Worm (Caenorhabditis elegans) whole organism, mixed stage, embryonic: ENCODE results near the gene cat-1.
A peak's percentile ranks its signal among the peaks of the same experiment; 100 is the strongest.

Source experiments
- bed-3 ChIP-seq: fragments of 200-800 bp; sonication (Bioruptor generic); optimal IDR thresholded peaks from 3 replicates; lab custom pipeline; 2018; ENCODE audit warnings: mild to moderate bottlenecking, missing genetic modification characterization, moderate library complexity, missing compliant biosample characterization
- ceh-39 ChIP-seq: fragments of 150-350 bp; optimal IDR thresholded peaks from 2 replicates; lab custom pipeline; 2014; ENCODE audit warnings: missing biosample characterization, missing genetic modification characterization
- ceh-43 ChIP-seq: fragments of 200-800 bp; sonication (Bioruptor generic); optimal IDR thresholded peaks from 2 replicates; lab custom pipeline; 2018; ENCODE audit warnings: mild to moderate bottlenecking, missing genetic modification characterization, moderate library complexity, missing compliant biosample characterization
- ceh-83 ChIP-seq: fragments of 200-800 bp; sonication (Bioruptor generic); optimal IDR thresholded peaks from 2 replicates; lab custom pipeline; 2018; ENCODE audit warnings: mild to moderate bottlenecking, missing genetic modification characterization, missing compliant biosample characterization
- ces-1 ChIP-seq: fragments of 150-350 bp; optimal IDR thresholded peaks from 2 replicates; lab custom pipeline; 2014; ENCODE audit warnings: missing biosample characterization, missing genetic modification reagents, missing genetic modification characterization
- cnd-1 ChIP-seq: fragments of 200-800 bp; sonication (Bioruptor generic); optimal IDR thresholded peaks from 2 replicates; lab custom pipeline; 2018; ENCODE audit warnings: mild to moderate bottlenecking, missing genetic modification characterization, missing compliant biosample characterization
- elt-1 ChIP-seq: sonication (generic microtip); optimal IDR thresholded peaks from 2 replicates; lab custom pipeline; 2017; ENCODE audit warnings: missing genetic modification characterization, mild to moderate bottlenecking, missing compliant biosample characterization, antibody characterized with exemption, moderate library complexity, borderline replicate concordance; ENCODE audit not compliant: insufficient read depth
- elt-3 ChIP-seq: fragments of 150-350 bp; optimal IDR thresholded peaks from 2 replicates; lab custom pipeline; 2014; ENCODE audit warnings: missing biosample characterization, missing genetic modification characterization
- ham-2 ChIP-seq: fragments of 200-800 bp; sonication (Bioruptor generic); optimal IDR thresholded peaks from 2 replicates; lab custom pipeline; 2018; ENCODE audit warnings: mild to moderate bottlenecking, missing genetic modification characterization, missing compliant biosample characterization
- hlh-1 ChIP-seq: fragments of 150-350 bp; optimal IDR thresholded peaks from 2 replicates; lab custom pipeline; 2014; ENCODE audit warnings: missing biosample characterization, missing genetic modification reagents, missing genetic modification characterization
- lin-13 ChIP-seq: fragments of 150-350 bp; optimal IDR thresholded peaks from 2 replicates; lab custom pipeline; 2014; ENCODE audit warnings: missing biosample characterization, missing genetic modification characterization
- lin-32 ChIP-seq: fragments of 200-800 bp; sonication (Bioruptor generic); optimal IDR thresholded peaks from 2 replicates; lab custom pipeline; 2018; ENCODE audit warnings: mild to moderate bottlenecking, missing genetic modification characterization, missing compliant biosample characterization
- lsy-2 ChIP-seq: fragments of 150-350 bp; optimal IDR thresholded peaks from 2 replicates; lab custom pipeline; 2014; ENCODE audit warnings: missing biosample characterization, missing genetic modification characterization
- mab-5 ChIP-seq: fragments of 150-350 bp; optimal IDR thresholded peaks from 2 replicates; lab custom pipeline; 2014; ENCODE audit warnings: missing biosample characterization, missing genetic modification characterization
- mls-2 ChIP-seq: sonication (generic microtip); optimal IDR thresholded peaks from 2 replicates; lab custom pipeline; 2016; ENCODE audit warnings: mild to moderate bottlenecking, missing genetic modification characterization, moderate library complexity, missing compliant biosample characterization
- nhr-12 ChIP-seq: fragments of 150-350 bp; optimal IDR thresholded peaks from 2 replicates; lab custom pipeline; 2014; ENCODE audit warnings: missing biosample characterization, missing genetic modification characterization
- nhr-2 ChIP-seq: fragments of 150-350 bp; optimal IDR thresholded peaks from 2 replicates; lab custom pipeline; 2014; ENCODE audit warnings: missing biosample characterization, missing genetic modification characterization
- nhr-237 ChIP-seq: fragments of 150-350 bp; optimal IDR thresholded peaks from 2 replicates; lab custom pipeline; 2014; ENCODE audit warnings: missing biosample characterization, missing genetic modification characterization
- nhr-76 ChIP-seq: sonication (generic microtip); optimal IDR thresholded peaks from 2 replicates; lab custom pipeline; 2017; ENCODE audit warnings: missing biosample characterization, missing genetic modification characterization
- pha-4 ChIP-seq: fragments of 150-350 bp; optimal IDR thresholded peaks from 2 replicates; lab custom pipeline; 2018; ENCODE audit warnings: missing biosample characterization, missing genetic modification reagents, missing genetic modification characterization
- sem-2 ChIP-seq: fragments of 200-800 bp; sonication (Bioruptor generic); optimal IDR thresholded peaks from 2 replicates; lab custom pipeline; 2018; ENCODE audit warnings: mild to moderate bottlenecking, missing genetic modification characterization, missing compliant biosample characterization
- snpc-4 ChIP-seq: fragments of 150-350 bp; optimal IDR thresholded peaks from 2 replicates; lab custom pipeline; 2014; ENCODE audit warnings: missing biosample characterization, missing genetic modification characterization
- sptf-1 ChIP-seq: sonication (generic microtip); optimal IDR thresholded peaks from 2 replicates; lab custom pipeline; 2017; ENCODE audit warnings: mild to moderate bottlenecking, missing genetic modification characterization, moderate library complexity, missing compliant biosample characterization
- unc-120 ChIP-seq: sonication (generic microtip); optimal IDR thresholded peaks from 2 replicates; lab custom pipeline; 2017; ENCODE audit warnings: missing genetic modification characterization, missing compliant biosample characterization; ENCODE audit not compliant: poor library complexity, severe bottlenecking
- unc-39 ChIP-seq: fragments of 150-350 bp; optimal IDR thresholded peaks from 2 replicates; lab custom pipeline; 2014; ENCODE audit warnings: missing biosample characterization, missing genetic modification characterization
- unc-62 ChIP-seq: fragments of 150-350 bp; optimal IDR thresholded peaks from 2 replicates; lab custom pipeline; 2014; ENCODE audit warnings: missing biosample characterization, missing genetic modification reagents, missing genetic modification characterization
- ztf-11 ChIP-seq: fragments of 150-350 bp; optimal IDR thresholded peaks from 2 replicates; lab custom pipeline; 2014; ENCODE audit warnings: missing biosample characterization, missing genetic modification characterization

The cat-1 gene

ce11 chrX:5724544-5724943, 14.0 kb upstream of the cat-1 start:
- TF ChIP-seq elt-1 (tag; lab: Kevin White, UChicago), result no peak
- no peak for TF ChIP-seq lin-32
- peak; percentile 91 for TF ChIP-seq ces-1
- no peak for TF ChIP-seq snpc-4 (tag; lab: Kevin White, UChicago)
- TF ChIP-seq lsy-2 (tag; lab: Kevin White, UChicago), result no peak
- TF ChIP-seq cnd-1 (tag; lab: Kevin White, UChicago), result no peak
- TF ChIP-seq nhr-12 (tag; lab: Kevin White, UChicago), result no peak
- TF ChIP-seq ceh-43 (GFP tag; lab: Kevin White, UChicago), result no peak
- TF ChIP-seq, all 35 proteins: peak for 1

DNA sequence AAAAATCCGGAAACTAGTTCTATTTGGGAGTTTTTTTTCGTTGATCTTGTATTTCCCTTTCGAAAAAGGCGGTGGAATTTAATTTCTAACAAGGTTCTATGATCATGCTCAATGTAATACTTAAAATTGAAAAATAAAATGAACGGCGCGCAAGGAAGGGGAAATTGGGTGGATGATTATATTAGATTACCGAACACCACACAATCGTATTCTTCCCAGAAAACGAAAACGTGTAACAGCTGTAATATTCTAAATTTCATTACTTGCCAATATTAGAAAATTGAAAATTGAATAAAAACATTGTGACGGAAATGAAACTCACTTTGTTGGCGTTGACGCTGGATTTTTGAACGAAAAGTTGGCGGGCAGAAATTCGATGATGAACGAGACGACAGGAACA, 13.2 kb upstream of the cat-1 start:
- TF ChIP-seq ces-1, result peak; percentile 95
- TF ChIP-seq ceh-39, result no peak

- no peak for TF ChIP-seq bed-3 (GFP tag; lab: Kevin White, UChicago)
- TF ChIP-seq lin-32, result no peak
- TF ChIP-seq unc-39 (tag; lab: Kevin White, UChicago), result no peak
- TF ChIP-seq mab-5, result no peak
- TF ChIP-seq ces-1, result no peak
- TF ChIP-seq nhr-237 (tag; lab: Kevin White, UChicago), result no peak
- no peak for TF ChIP-seq nhr-12 (tag; lab: Kevin White, UChicago)
- no peak for TF ChIP-seq ceh-83 (GFP tag; lab: Kevin White, UChicago)
- no peak for TF ChIP-seq elt-3 (tag; lab: Kevin White, UChicago)
- TF ChIP-seq ceh-39, result no peak
- no peak for TF ChIP-seq unc-120
- no peak for TF ChIP-seq unc-62 (GFP tag; lab: Kevin White, UChicago)
- TF ChIP-seq hlh-1 (tag; lab: Kevin White, UChicago), result no peak
- no peak for TF ChIP-seq elt-1 (tag; lab: Kevin White, UChicago)
- no peak for TF ChIP-seq lsy-2 (tag; lab: Kevin White, UChicago)
- TF ChIP-seq lin-13 (tag; lab: Kevin White, UChicago), result no peak
These were observed 10.4 kb upstream of the cat-1 start for ce11 chrX:5720929-5721328.

- TF ChIP-seq ces-1 (no peak), sem-2 (GFP tag; lab: Kevin White, UChicago) (no peak), unc-62 (GFP tag; lab: Kevin White, UChicago) (no peak)
These were observed 9.6 kb upstream of the cat-1 start, which contains the start of gene C41G11.1 for ce11 chrX:5720124-5720523. Gene C41G11.1, minus strand, starts transcription at chrX:5720224.

ce11 chrX:5715831-5716364, 5.4 kb upstream of the cat-1 start:
- TF ChIP-seq pha-4 (tag; lab: Kevin White, UChicago) (no peak), mls-2 (tag; lab: Kevin White, UChicago) (no peak), ceh-83 (GFP tag; lab: Kevin White, UChicago) (no peak), mab-5 (no peak), sem-2 (GFP tag; lab: Kevin White, UChicago) (no peak), nhr-76 (tag; lab: Kevin White, UChicago) (no peak), lin-13 (tag; lab: Kevin White, UChicago) (no peak), unc-62 (GFP tag; lab: Kevin White, UChicago) (no peak), ham-2 (no peak), elt-1 (tag; lab: Kevin White, UChicago) (no peak), unc-120 (no peak), nhr-12 (tag; lab: Kevin White, UChicago) (no peak)

- no peak for TF ChIP-seq lin-13 (tag; lab: Kevin White, UChicago)
- TF ChIP-seq ztf-11 (tag; lab: Kevin White, UChicago), result no peak
- no peak for TF ChIP-seq sptf-1
- TF ChIP-seq pha-4 (tag; lab: Kevin White, UChicago), result no peak
- TF ChIP-seq nhr-2 (tag; lab: Kevin White, UChicago), result no peak
- TF ChIP-seq lsy-2 (tag; lab: Kevin White, UChicago), result no peak
- TF ChIP-seq, all 35 proteins: peak for 0
These were observed 4.8 kb upstream of the cat-1 start for ce11 chrX:5715369-5715768.
